Fruit fly (Drosophila melanogaster) whole organism, prepupa: Measurements from ENCODE around the gene bai.

Experiments used
- Blimp-1 ChIP-seq: fragments of 200-800 bp; sonication (Bioruptor generic); optimal IDR thresholded peaks from 3 replicates; lab custom pipeline; 2017; ENCODE audit warnings: missing biosample characterization, missing genetic modification characterization, mild to moderate bottlenecking, moderate library complexity, missing genetic modification reagents
- CG10631 ChIP-seq: fragments of 200-800 bp; sonication (Bioruptor generic); optimal IDR thresholded peaks from 2 replicates; lab custom pipeline; 2016; ENCODE audit warnings: missing biosample characterization, missing genetic modification characterization
- CG11294 ChIP-seq: fragments of 200-800 bp; sonication (Bioruptor generic); IDR thresholded peaks from 2 replicates; pipeline ENCODE4 v1.3.6; 2022; ENCODE audit warnings: missing biosample characterization, missing genetic modification characterization
- CG11902 ChIP-seq: fragments of 200-800 bp; sonication (Bioruptor generic); optimal IDR thresholded peaks from 3 replicates; lab custom pipeline; 2016; ENCODE audit warnings: missing biosample characterization, missing genetic modification characterization
- CG15336 ChIP-seq: fragments of 200-800 bp; sonication (Bioruptor generic); IDR thresholded peaks from 2 replicates; pipeline ENCODE4 v1.3.6; 2022; ENCODE audit warnings: missing biosample characterization, missing genetic modification characterization
- CG1621 ChIP-seq: fragments of 200-800 bp; sonication (Bioruptor generic); optimal IDR thresholded peaks from 3 replicates; lab custom pipeline; 2018; ENCODE audit warnings: missing biosample characterization, mild to moderate bottlenecking, missing genetic modification characterization
- CG3032 ChIP-seq: fragments of 200-800 bp; optimal IDR thresholded peaks from 2 replicates; lab custom pipeline; 2019; ENCODE audit warnings: missing biosample characterization, mild to moderate bottlenecking, missing genetic modification characterization, moderate library complexity
- CG32006 ChIP-seq: fragments of 200-800 bp; sonication (Bioruptor generic); optimal IDR thresholded peaks from 3 replicates; lab custom pipeline; 2017; ENCODE audit warnings: missing biosample characterization, mild to moderate bottlenecking, missing genetic modification characterization
- CG34406 ChIP-seq: fragments of 200-800 bp; sonication (Bioruptor generic); optimal IDR thresholded peaks from 3 replicates; lab custom pipeline; 2016; ENCODE audit warnings: missing biosample characterization, missing genetic modification characterization
- CG6808 ChIP-seq: fragments of 200-800 bp; sonication (Bioruptor generic); optimal IDR thresholded peaks from 3 replicates; lab custom pipeline; 2017; ENCODE audit warnings: missing biosample characterization, missing genetic modification characterization, mild to moderate bottlenecking, moderate library complexity, missing genetic modification reagents
- CG6854 ChIP-seq: fragments of 200-800 bp; sonication (Bioruptor generic); optimal IDR thresholded peaks from 2 replicates; lab custom pipeline; 2017; ENCODE audit warnings: missing biosample characterization, mild to moderate bottlenecking, missing genetic modification characterization
- CG7368 ChIP-seq: fragments of 200-800 bp; sonication (Bioruptor generic); optimal IDR thresholded peaks from 3 replicates; lab custom pipeline; 2016; ENCODE audit warnings: missing biosample characterization, missing genetic modification characterization
- CG8119 ChIP-seq: fragments of 200-800 bp; sonication (Bioruptor generic); IDR thresholded peaks from 3 replicates; pipeline ENCODE4 v1.3.6; 2022; ENCODE audit warnings: missing biosample characterization, missing genetic modification characterization
- CG8632 ChIP-seq: fragments of 200-800 bp; sonication (Bioruptor generic); optimal IDR thresholded peaks from 3 replicates; lab custom pipeline; 2016; ENCODE audit warnings: missing biosample characterization, missing genetic modification characterization
- CG9139 ChIP-seq: fragments of 200-800 bp; sonication (Bioruptor generic); optimal IDR thresholded peaks from 3 replicates; lab custom pipeline; 2017; ENCODE audit warnings: missing biosample characterization, mild to moderate bottlenecking, missing genetic modification characterization
- Eip78C ChIP-seq: fragments of 200-800 bp; sonication (Bioruptor generic); peaks from one replicate; lab custom pipeline; 2016; ENCODE audit warnings: missing biosample characterization, missing genetic modification characterization
- Eip93F ChIP-seq: fragments of 200-800 bp; sonication (Bioruptor generic); optimal IDR thresholded peaks from 2 replicates; lab custom pipeline; 2016; ENCODE audit warnings: missing biosample characterization, mild to moderate bottlenecking, missing genetic modification characterization
- Ets96B ChIP-seq: fragments of 200-800 bp; optimal IDR thresholded peaks from 2 replicates; lab custom pipeline; 2019; ENCODE audit warnings: missing biosample characterization, mild to moderate bottlenecking, missing genetic modification characterization, moderate library complexity
- Gug ChIP-seq: fragments of 200-800 bp; sonication (Bioruptor generic); IDR thresholded peaks from 2 replicates; pipeline ENCODE4 v1.3.6; 2022; ENCODE audit warnings: missing biosample characterization, missing genetic modification characterization
- Hr38 ChIP-seq: sonication (Bioruptor generic); optimal IDR thresholded peaks from 2 replicates; lab custom pipeline; 2016; ENCODE audit warnings: missing biosample characterization, missing genetic modification characterization
- Hr4 ChIP-seq: fragments of 200-800 bp; sonication (Bioruptor generic); optimal IDR thresholded peaks from 3 replicates; lab custom pipeline; 2016; ENCODE audit warnings: missing biosample characterization, missing genetic modification characterization
- Lpt ChIP-seq: fragments of 200-800 bp; sonication (Bioruptor generic); optimal IDR thresholded peaks from 3 replicates; lab custom pipeline; 2016; ENCODE audit warnings: missing biosample characterization, missing genetic modification characterization
- OdsH ChIP-seq: fragments of 200-800 bp; sonication (Bioruptor generic); optimal IDR thresholded peaks from 3 replicates; lab custom pipeline; 2016; ENCODE audit warnings: missing biosample characterization, missing genetic modification characterization
- Sox102F ChIP-seq: fragments of 200-800 bp; sonication (Bioruptor generic); optimal IDR thresholded peaks from 2 replicates; lab custom pipeline; 2016; ENCODE audit warnings: missing biosample characterization, mild to moderate bottlenecking, missing genetic modification characterization
- Sox14 ChIP-seq: fragments of 200-800 bp; sonication (Bioruptor generic); optimal IDR thresholded peaks from 3 replicates; lab custom pipeline; 2016; ENCODE audit warnings: missing biosample characterization, missing genetic modification characterization
- Sox15 ChIP-seq: fragments of 200-800 bp; sonication (Bioruptor generic); optimal IDR thresholded peaks from 3 replicates; lab custom pipeline; 2016; ENCODE audit warnings: missing biosample characterization, missing genetic modification characterization
- achi ChIP-seq: fragments of 200-800 bp; sonication (Bioruptor generic); optimal IDR thresholded peaks from 3 replicates; lab custom pipeline; 2016; ENCODE audit warnings: missing biosample characterization, missing genetic modification characterization
- acj6 ChIP-seq: fragments of 200-800 bp; sonication (Bioruptor generic); optimal IDR thresholded peaks from 3 replicates; lab custom pipeline; 2016; ENCODE audit warnings: missing biosample characterization, missing genetic modification characterization
- dac ChIP-seq: fragments of 200-800 bp; sonication (Bioruptor generic); optimal IDR thresholded peaks from 2 replicates; lab custom pipeline; 2017; ENCODE audit warnings: missing biosample characterization, mild to moderate bottlenecking, missing genetic modification characterization
- dsx ChIP-seq: fragments of 200-800 bp; optimal IDR thresholded peaks from 3 replicates; lab custom pipeline; 2019; ENCODE audit warnings: missing biosample characterization, mild to moderate bottlenecking, missing genetic modification characterization, moderate library complexity; ENCODE audit not compliant: poor library complexity, severe bottlenecking
- eg ChIP-seq: fragments of 200-800 bp; sonication (Bioruptor generic); IDR thresholded peaks from 3 replicates; pipeline ENCODE4 v1.3.6; 2022; ENCODE audit warnings: missing biosample characterization, missing genetic modification characterization
- esn ChIP-seq: fragments of 200-800 bp; sonication (Bioruptor generic); optimal IDR thresholded peaks from 2 replicates; lab custom pipeline; 2016; ENCODE audit warnings: missing biosample characterization, mild to moderate bottlenecking, missing genetic modification characterization, moderate library complexity
- fd59A ChIP-seq: fragments of 200-800 bp; sonication (Bioruptor generic); optimal IDR thresholded peaks from 2 replicates; lab custom pipeline; 2017; ENCODE audit warnings: missing biosample characterization, mild to moderate bottlenecking, missing genetic modification characterization, missing genetic modification reagents
- fkh ChIP-seq: fragments of 200-800 bp; sonication (Bioruptor generic); optimal IDR thresholded peaks from 3 replicates; lab custom pipeline; 2017; ENCODE audit warnings: missing biosample characterization, mild to moderate bottlenecking, missing genetic modification characterization, moderate library complexity
- lz ChIP-seq: fragments of 200-800 bp; sonication (Bioruptor generic); optimal IDR thresholded peaks from 3 replicates; lab custom pipeline; 2016; ENCODE audit warnings: missing biosample characterization, missing genetic modification characterization
- net ChIP-seq: fragments of 200-800 bp; sonication (Bioruptor generic); optimal IDR thresholded peaks from 3 replicates; lab custom pipeline; 2016; ENCODE audit warnings: missing biosample characterization, missing genetic modification characterization
- pdm3 ChIP-seq: fragments of 200-800 bp; sonication (Bioruptor generic); optimal IDR thresholded peaks from 3 replicates; lab custom pipeline; 2016; ENCODE audit warnings: missing biosample characterization, missing genetic modification characterization
- salr ChIP-seq, 2 experiments: fragments of 200-800 bp; sonication (Bioruptor generic); optimal IDR thresholded peaks; 3 replicates each; lab custom pipeline; 2016 to 2018; ENCODE audit warnings: missing biosample characterization in 2 of 2, missing genetic modification characterization in 2 of 2, mild to moderate bottlenecking in 1 of 2
- spab ChIP-seq: fragments of 200-800 bp; sonication (Bioruptor generic); optimal IDR thresholded peaks from 2 replicates; lab custom pipeline; 2017; ENCODE audit warnings: missing biosample characterization, mild to moderate bottlenecking, missing genetic modification characterization, missing genetic modification reagents
- ss ChIP-seq, 2 experiments: fragments of 200-800 bp; sonication (Bioruptor generic); optimal IDR thresholded peaks; 2 replicates in 1 of 2; 3 replicates in 1 of 2; lab custom pipeline; 2017 to 2018; ENCODE audit warnings: mild to moderate bottlenecking in 2 of 2, missing biosample characterization in 2 of 2, missing genetic modification characterization in 2 of 2, moderate library complexity in 1 of 2
- svp ChIP-seq: fragments of 200-800 bp; sonication (Bioruptor generic); peaks from one replicate; lab custom pipeline; 2016; ENCODE audit warnings: missing biosample characterization, missing genetic modification characterization
- topi ChIP-seq: fragments of 200-800 bp; sonication (Bioruptor generic); optimal IDR thresholded peaks from 3 replicates; lab custom pipeline; 2016; ENCODE audit warnings: missing biosample characterization, missing genetic modification characterization
- vri ChIP-seq: fragments of 200-800 bp; sonication (Bioruptor generic); optimal IDR thresholded peaks from 3 replicates; lab custom pipeline; 2016; ENCODE audit warnings: missing biosample characterization, mild to moderate bottlenecking, missing genetic modification characterization

The bai gene

dm6 chr3R:24996502-24996901, 42.7 kb upstream of the bai start (continued):
- TF ChIP-seq svp (GFP tag; lab: Kevin White, UChicago): peak; percentile 73
- no peak for TF ChIP-seq ss (GFP tag; optimal IDR thresholded peaks at IDR 0.05; lab: Kevin White, UChicago)
- TF ChIP-seq Blimp-1: no peak
- peak; percentile 91 for TF ChIP-seq CG32006 (GFP tag; lab: Kevin White, UChicago)
- TF ChIP-seq dac: peak; percentile 72
- TF ChIP-seq achi (GFP tag; lab: Kevin White, UChicago): peak; percentile 77
- peak; percentile 87 for TF ChIP-seq Lpt
- peak; percentile 66 for TF ChIP-seq Sox102F (GFP tag; lab: Kevin White, UChicago)
- peak; percentile 35 for TF ChIP-seq CG8632 (GFP tag; lab: Kevin White, UChicago)
- TF ChIP-seq CG6808: no peak
- peak; percentile 95 for TF ChIP-seq CG15336 (GFP tag; lab: Robert Waterston, UW)
- peak; percentile 73 for TF ChIP-seq OdsH (GFP tag; lab: Kevin White, UChicago)
- peak; percentile 57 for TF ChIP-seq topi (GFP tag; lab: Kevin White, UChicago)
- peak; percentile 32 for TF ChIP-seq CG34406 (GFP tag; lab: Kevin White, UChicago)
- peak; percentile 80 for TF ChIP-seq Gug
- TF ChIP-seq Sox14 (GFP tag; lab: Kevin White, UChicago): peak; percentile 75
- TF ChIP-seq fd59A: no peak
- TF ChIP-seq fkh: no peak
- no peak for TF ChIP-seq Eip93F
- peak; percentile 43 for TF ChIP-seq lz (GFP tag; lab: Kevin White, UChicago)
- TF ChIP-seq net (GFP tag; lab: Kevin White, UChicago): peak; percentile 81
- no peak for TF ChIP-seq CG6854 (GFP tag; lab: Kevin White, UChicago)
- TF ChIP-seq CG11294 (GFP tag; lab: Robert Waterston, UW): peak; percentile 63

- TF ChIP-seq CG32006 (GFP tag; lab: Kevin White, UChicago) (peak; percentile 33), CG3032 (tag; lab: Kevin White, UChicago) (no peak), net (GFP tag; lab: Kevin White, UChicago) (no peak)
Observed at dm6 chr3R:24997287-24997686, 41.9 kb upstream of the bai start.

dm6 chr3R:24999575-24999974, 39.6 kb upstream of the bai start:
- TF ChIP-seq CG9139: no peak
- TF ChIP-seq CG7368 (GFP tag; lab: Kevin White, UChicago): no peak

- no peak for TF ChIP-seq Eip78C (GFP tag; lab: Kevin White, UChicago)
- TF ChIP-seq Ets96B (tag; lab: Kevin White, UChicago): no peak
Observed at dm6 chr3R:25002257-25002656, 36.9 kb upstream of the bai start.

- TF ChIP-seq fkh (peak; percentile 62), vri (GFP tag; lab: Kevin White, UChicago) (no peak)
Observed at dm6 chr3R:25004064-25004463, 35.1 kb upstream of the bai start.

- TF ChIP-seq CG8119 (GFP tag; lab: Robert Waterston, UW): peak; percentile 70; the same call in 2 of the 3 replicates
- no peak for TF ChIP-seq spab (GFP tag; lab: Kevin White, UChicago)
- peak in 1 of 2 experiments; percentile 27 for TF ChIP-seq salr (GFP tag; optimal IDR thresholded peaks at IDR 0.05; lab: Kevin White, UChicago)
- peak; percentile 81 for TF ChIP-seq Hr4 (GFP tag; lab: Kevin White, UChicago)
- no peak for TF ChIP-seq Sox102F (GFP tag; lab: Kevin White, UChicago)
- peak; percentile 34 for TF ChIP-seq acj6 (GFP tag; lab: Kevin White, UChicago)
- TF ChIP-seq Gug: peak; percentile 39; the same call in 1 of the 2 replicates
- TF ChIP-seq Hr38: no peak
- no peak for TF ChIP-seq CG1621
- TF ChIP-seq esn (GFP tag; lab: Kevin White, UChicago): peak; percentile 7
- TF ChIP-seq CG10631: no peak
- no peak for TF ChIP-seq Sox15 (GFP tag; lab: Kevin White, UChicago)
- TF ChIP-seq CG11902: no peak
- TF ChIP-seq topi (GFP tag; lab: Kevin White, UChicago): peak; percentile 24
- TF ChIP-seq svp (GFP tag; lab: Kevin White, UChicago): peak; percentile 50
- TF ChIP-seq CG7368 (GFP tag; lab: Kevin White, UChicago): peak; percentile 1
- TF ChIP-seq CG11294 (GFP tag; lab: Robert Waterston, UW): 0 out of 2 replicates have a peak, but pooled peaks have one; percentile 26
- TF ChIP-seq CG32006 (GFP tag; lab: Kevin White, UChicago): peak; percentile 76
- TF ChIP-seq dsx (GFP tag; lab: Kevin White, UChicago): no peak
- peak; percentile 47 for TF ChIP-seq pdm3
- TF ChIP-seq eg: peak; percentile 76
Observed at dm6 chr3R:25004763-25005162, 34.4 kb upstream of the bai start.
